Fruit fly (Drosophila melanogaster) whole organism, prepupa: Measurements from ENCODE around the gene Teh4.

Experiments
- CG1621 ChIP-seq: fragments of 200-800 bp; sonication (Bioruptor generic); optimal IDR thresholded peaks from 3 replicates; lab custom pipeline; 2018; ENCODE audit warnings: missing biosample characterization, mild to moderate bottlenecking, missing genetic modification characterization
- CG6163 ChIP-seq: fragments of 200-800 bp; sonication (Bioruptor generic); IDR thresholded peaks from 3 replicates; pipeline ENCODE4 v1.3.6; 2022; ENCODE audit warnings: missing biosample characterization, missing genetic modification characterization

dm6 chr3L:4221792-4222191 is 43.7 kb upstream of the Teh4 start:
- TF ChIP-seq CG6163 (GFP tag; lab: Robert Waterston, UW) (no peak), CG1621 (tag; lab: Kevin White, UChicago) (no peak)
